Worm (Caenorhabditis elegans): ENCODE measurements around the gene let-721.

let-721 gene

ce11 chrIII:6431766-6432228 lies 14.9 kb downstream of the let-721 start, which contains the start of the genes mrps-17 and txdc-9 (continued):
- TF ChIP-seq dpl-1 (GFP tag; optimal IDR thresholded peaks at IDR 0.05) (peak; percentile 70 to 84 (median 78)), tlp-1 (tag; optimal IDR thresholded peaks at IDR 0.05) (no peak), mef-2 (tag; optimal IDR thresholded peaks at IDR 0.05) (no peak), snpc-4 (tag; optimal IDR thresholded peaks at IDR 0.05) (no peak), egl-13 (tag; optimal IDR thresholded peaks at IDR 0.05) (peak; percentile 64), jun-1 (tag; optimal IDR thresholded peaks at IDR 0.05) (no peak), nhr-12 (tag; optimal IDR thresholded peaks at IDR 0.05) (no peak), ets-5 (GFP tag; IDR thresholded peaks at IDR 0.05) (no peak), ztf-11 (tag; optimal IDR thresholded peaks at IDR 0.05) (peak in 1 of 2 experiments; percentile 46), nhr-47 (tag; optimal IDR thresholded peaks at IDR 0.05) (peak; percentile 78), C34B4.2 (tag; optimal IDR thresholded peaks at IDR 0.05) (no peak), ceh-8 (GFP tag; optimal IDR thresholded peaks at IDR 0.05) (peak; percentile 57), lin-14 (GFP tag; optimal IDR thresholded peaks at IDR 0.05) (peak; percentile 84), fos-1 (tag; optimal IDR thresholded peaks at IDR 0.05) (no peak), irx-1 (tag; optimal IDR thresholded peaks at IDR 0.05) (no peak), lin-13 (GFP tag; optimal IDR thresholded peaks at IDR 0.05) (peak; percentile 59), swsn-7 (tag; optimal IDR thresholded peaks at IDR 0.05) (peak; percentile 77), efl-3 (GFP tag; optimal IDR thresholded peaks at IDR 0.05) (no peak), hlh-17 (GFP tag; optimal IDR thresholded peaks at IDR 0.05; ENCODE audit: borderline replicate concordance) (no peak), lin-15B (tag; optimal IDR thresholded peaks at IDR 0.05) (peak; percentile 82), efl-1 (optimal IDR thresholded peaks at IDR 0.05) (peak; percentile 80 to 81), efl-1 (GFP tag; optimal IDR thresholded peaks at IDR 0.05 in 1 of 2) (peak; percentile 80 to 96), sptf-1 (tag; optimal IDR thresholded peaks at IDR 0.05) (no peak), nhr-85 (tag) (peak; percentile 52), dsc-1 (tag; optimal IDR thresholded peaks at IDR 0.05) (no peak), mdl-1 (tag; optimal IDR thresholded peaks at IDR 0.05) (no peak), zag-1 (tag; optimal IDR thresholded peaks at IDR 0.05) (no peak), sup-37 (GFP tag; optimal IDR thresholded peaks at IDR 0.05) (no peak), egl-27 (tag; optimal IDR thresholded peaks at IDR 0.05) (no peak), zip-4 (GFP tag; optimal IDR thresholded peaks at IDR 0.05) (no peak), skn-1 (tag; optimal IDR thresholded peaks at IDR 0.05) (peak; percentile 73), nhr-28 (tag; optimal IDR thresholded peaks at IDR 0.05) (no peak), ceh-63 (GFP tag; optimal IDR thresholded peaks at IDR 0.05) (no peak), blmp-1 (tag; optimal IDR thresholded peaks at IDR 0.05) (no peak), pag-3 (tag; optimal IDR thresholded peaks at IDR 0.05; ENCODE audit: borderline replicate concordance, insufficient read depth) (no peak), nhr-237 (tag; optimal IDR thresholded peaks at IDR 0.05) (peak; percentile 20), nhr-76 (tag; optimal IDR thresholded peaks at IDR 0.05) (no peak), nhr-90 (tag; optimal IDR thresholded peaks at IDR 0.05; ENCODE audit: poor library complexity) (peak; percentile 61), ces-1 (GFP tag; optimal IDR thresholded peaks at IDR 0.05) (peak; percentile 87), fkh-8 (tag; optimal IDR thresholded peaks at IDR 0.05) (peak; percentile 44), lin-35 (GFP tag; optimal IDR thresholded peaks at IDR 0.05) (peak; percentile 80 to 88), isw-1 (GFP tag; IDR thresholded peaks at IDR 0.05) (peak; percentile 54), Y116A8C.19 (tag; optimal IDR thresholded peaks at IDR 0.05; ENCODE audit: borderline replicate concordance) (no peak), lir-3 (tag; optimal IDR thresholded peaks at IDR 0.05; ENCODE audit: poor library complexity) (peak; percentile 61), sox-4 (tag; optimal IDR thresholded peaks at IDR 0.05) (no peak), nhr-20 (tag; optimal IDR thresholded peaks at IDR 0.05) (peak; percentile 78), lsy-2 (tag; optimal IDR thresholded peaks at IDR 0.05) (peak; percentile 87 to 93), aly-2 (tag; optimal IDR thresholded peaks at IDR 0.05) (peak; percentile 71), pqm-1 (tag; optimal IDR thresholded peaks at IDR 0.05) (no peak), elt-3 (tag; optimal IDR thresholded peaks at IDR 0.05) (peak in 2 of 6 experiments; percentile 45 to 76), grh-1 (GFP tag; IDR thresholded peaks at IDR 0.05) (no peak), lin-39 (tag; optimal IDR thresholded peaks at IDR 0.05) (no peak), ztf-4 (tag; optimal IDR thresholded peaks at IDR 0.05) (peak; percentile 49)

Measured in whole organism, L1 larva.